Fruit fly (Drosophila melanogaster) whole organism, embryonic: ENCODE measurements around the gene CG15160.

Experiments used
- Adf1 ChIP-seq: fragments of 200-800 bp; sonication (Bioruptor generic); IDR thresholded peaks from 2 replicates; pipeline ENCODE4 v1.3.6; 2022; ENCODE audit warnings: missing biosample characterization, missing genetic modification characterization
- Atf3 ChIP-seq: fragments of 200-800 bp; sonication (Bioruptor generic); optimal IDR thresholded peaks from 3 replicates; lab custom pipeline; 2016; ENCODE audit warnings: missing biosample characterization, missing genetic modification characterization
- BEAF-32 ChIP-seq: fragments of 200-800 bp; sonication (Bioruptor generic); optimal IDR thresholded peaks from 3 replicates; lab custom pipeline; 2017; ENCODE audit warnings: missing biosample characterization, missing genetic modification characterization, mild to moderate bottlenecking, moderate library complexity, missing genetic modification reagents
- CG10274 ChIP-seq: fragments of 200-800 bp; sonication (Bioruptor generic); optimal IDR thresholded peaks from 3 replicates; lab custom pipeline; 2017; ENCODE audit warnings: missing biosample characterization, mild to moderate bottlenecking, missing genetic modification characterization
- CG10321 ChIP-seq: fragments of 200-800 bp; sonication (Bioruptor generic); IDR thresholded peaks from 2 replicates; pipeline ENCODE4 v1.3.6; 2022; ENCODE audit warnings: missing biosample characterization, missing genetic modification characterization
- CG10654 ChIP-seq: fragments of 200-800 bp; sonication (Bioruptor generic); optimal IDR thresholded peaks from 2 replicates; lab custom pipeline; 2016; ENCODE audit warnings: missing biosample characterization, missing genetic modification characterization
- CG11398 ChIP-seq: fragments of 200-800 bp; sonication (Bioruptor generic); optimal IDR thresholded peaks from 2 replicates; lab custom pipeline; 2016; ENCODE audit warnings: missing biosample characterization, missing genetic modification characterization
- CG11695 ChIP-seq: fragments of 200-800 bp; sonication (Bioruptor generic); IDR thresholded peaks from 3 replicates; pipeline ENCODE4 v1.3.6; 2022; ENCODE audit warnings: missing biosample characterization, missing genetic modification characterization
- CG12299 ChIP-seq: fragments of 200-800 bp; sonication (Bioruptor generic); optimal IDR thresholded peaks from 2 replicates; lab custom pipeline; 2018; ENCODE audit warnings: missing biosample characterization, mild to moderate bottlenecking, missing genetic modification characterization
- CG15696 ChIP-seq: fragments of 200-800 bp; sonication (Bioruptor generic); optimal IDR thresholded peaks from 2 replicates; lab custom pipeline; 2019; ENCODE audit warnings: missing biosample characterization, mild to moderate bottlenecking, missing genetic modification characterization, moderate library complexity
- CG1603 ChIP-seq: fragments of 200-800 bp; sonication (Bioruptor generic); optimal IDR thresholded peaks from 2 replicates; lab custom pipeline; 2019; ENCODE audit warnings: missing biosample characterization, mild to moderate bottlenecking, missing genetic modification characterization, moderate library complexity
- CG17912 ChIP-seq: fragments of 200-800 bp; sonication (Bioruptor generic); optimal IDR thresholded peaks from 2 replicates; lab custom pipeline; 2018; ENCODE audit warnings: missing biosample characterization, mild to moderate bottlenecking, missing genetic modification characterization
- CG30431 ChIP-seq: fragments of 200-800 bp; sonication (Bioruptor generic); optimal IDR thresholded peaks from 2 replicates; lab custom pipeline; 2017; ENCODE audit warnings: missing biosample characterization, missing genetic modification characterization
- CG31224 ChIP-seq: fragments of 200-800 bp; sonication (Bioruptor generic); IDR thresholded peaks from 2 replicates; pipeline ENCODE4 v1.3.6; 2022; ENCODE audit warnings: missing biosample characterization, missing genetic modification characterization
- CG4360 ChIP-seq: fragments of 200-800 bp; sonication (Bioruptor generic); IDR thresholded peaks from 2 replicates; pipeline ENCODE4 v1.3.6; 2022; ENCODE audit warnings: missing biosample characterization, missing genetic modification characterization
- D ChIP-seq, 2 experiments: fragments of 200-800 bp in 1 of 2; fragments of >200 bp in 1 of 2; sonication (Bioruptor generic) in 1 of 2; optimal IDR thresholded peaks; 2 replicates in 1 of 2; 3 replicates in 1 of 2; lab custom pipeline; 2017; ENCODE audit warnings: mild to moderate bottlenecking in 1 of 2, missing biosample characterization in 1 of 2, missing genetic modification characterization in 1 of 2, missing genetic modification reagents in 1 of 2
- D19B ChIP-seq: fragments of 200-800 bp; sonication (Bioruptor generic); optimal IDR thresholded peaks from 2 replicates; lab custom pipeline; 2017; ENCODE audit warnings: missing biosample characterization, mild to moderate bottlenecking, missing genetic modification characterization
- Dll ChIP-seq: fragments of 200-800 bp; sonication (Bioruptor generic); IDR thresholded peaks from 4 replicates; pipeline ENCODE4 v1.3.6; 2022; ENCODE audit warnings: missing biosample characterization, missing genetic modification characterization; ENCODE audit not compliant: partially characterized antibody
- Gsc ChIP-seq: fragments of 200-800 bp; sonication (Bioruptor generic); IDR thresholded peaks from 2 replicates; pipeline ENCODE4 v1.3.6; 2022; ENCODE audit warnings: missing biosample characterization, missing genetic modification characterization
- H15 ChIP-seq: fragments of 200-800 bp; sonication (Bioruptor generic); IDR thresholded peaks from 3 replicates; pipeline ENCODE4 v1.3.6; 2022; ENCODE audit warnings: missing biosample characterization, missing genetic modification characterization
- Hand ChIP-seq: fragments of 200-800 bp; sonication (Bioruptor generic); optimal IDR thresholded peaks from 2 replicates; lab custom pipeline; 2017; ENCODE audit warnings: mild to moderate bottlenecking, missing biosample characterization, missing genetic modification reagents, missing genetic modification characterization
- Hr3 ChIP-seq: fragments of 200-800 bp; sonication (Bioruptor generic); optimal IDR thresholded peaks from 3 replicates; lab custom pipeline; 2016; ENCODE audit warnings: missing biosample characterization, missing genetic modification characterization
- Hr51 ChIP-seq, 2 experiments: fragments of 200-800 bp; sonication (Bioruptor generic); optimal IDR thresholded peaks; 2 replicates in 1 of 2; 3 replicates in 1 of 2; lab custom pipeline; 2016 to 2018; ENCODE audit warnings: missing biosample characterization in 2 of 2, missing genetic modification characterization in 2 of 2, mild to moderate bottlenecking in 1 of 2, moderate library complexity in 1 of 2
- Med ChIP-seq: fragments of 200-800 bp; sonication (Bioruptor generic); peaks from one replicate; lab custom pipeline; 2016; ENCODE audit warnings: missing biosample characterization, missing genetic modification characterization, mild to moderate bottlenecking, inconsistent platforms, moderate library complexity
- NC2α ChIP-seq: fragments of 200-800 bp; sonication (Bioruptor generic); optimal IDR thresholded peaks from 2 replicates; lab custom pipeline; 2016; ENCODE audit warnings: missing biosample characterization, missing genetic modification characterization
- NK7.1 ChIP-seq: fragments of 200-800 bp; sonication (Bioruptor generic); optimal IDR thresholded peaks from 3 replicates; lab custom pipeline; 2016; ENCODE audit warnings: missing biosample characterization, missing genetic modification characterization
- Optix ChIP-seq: fragments of 200-800 bp; sonication (Bioruptor generic); IDR thresholded peaks from 3 replicates; pipeline ENCODE4 v1.3.6; 2022; ENCODE audit warnings: missing biosample characterization, missing genetic modification characterization
- Six4 ChIP-seq: fragments of 200-800 bp; sonication (Bioruptor generic); optimal IDR thresholded peaks from 2 replicates; lab custom pipeline; 2016; ENCODE audit warnings: missing biosample characterization, missing genetic modification characterization
- Sox100B ChIP-seq: fragments of 200-800 bp; sonication (Bioruptor generic); optimal IDR thresholded peaks from 3 replicates; lab custom pipeline; 2018; ENCODE audit warnings: missing biosample characterization, mild to moderate bottlenecking, missing genetic modification characterization
- az2 ChIP-seq: fragments of 200-800 bp; sonication (Bioruptor generic); optimal IDR thresholded peaks from 3 replicates; lab custom pipeline; 2016; ENCODE audit warnings: missing biosample characterization, missing genetic modification characterization
- bcd ChIP-seq: fragments of 200-800 bp; sonication (Bioruptor generic); optimal IDR thresholded peaks from 2 replicates; lab custom pipeline; 2017; ENCODE audit warnings: missing biosample characterization, mild to moderate bottlenecking, missing genetic modification characterization
- emc ChIP-seq: fragments of 200-800 bp; sonication (Bioruptor generic); optimal IDR thresholded peaks from 2 replicates; lab custom pipeline; 2016; ENCODE audit warnings: missing biosample characterization, missing genetic modification characterization
- ems ChIP-seq: fragments of 200-800 bp; sonication (Bioruptor generic); optimal IDR thresholded peaks from 3 replicates; lab custom pipeline; 2016; ENCODE audit warnings: missing biosample characterization, missing genetic modification characterization
- ewg ChIP-seq: fragments of 200-800 bp; sonication (Bioruptor generic); optimal IDR thresholded peaks from 3 replicates; lab custom pipeline; 2017; ENCODE audit warnings: mild to moderate bottlenecking, missing biosample characterization, missing genetic modification reagents, missing genetic modification characterization
- ftz-f1 ChIP-seq: fragments of 200-800 bp; sonication (Bioruptor generic); optimal IDR thresholded peaks from 2 replicates; lab custom pipeline; 2016; ENCODE audit warnings: missing biosample characterization, missing genetic modification characterization
- gem ChIP-seq: fragments of 200-800 bp; sonication (Bioruptor generic); optimal IDR thresholded peaks from 2 replicates; lab custom pipeline; 2019; ENCODE audit warnings: missing biosample characterization, mild to moderate bottlenecking, missing genetic modification characterization, moderate library complexity
- ham ChIP-seq: fragments of 200-800 bp; sonication (Bioruptor generic); IDR thresholded peaks from 2 replicates; pipeline ENCODE4 v1.3.6; 2022; ENCODE audit warnings: missing biosample characterization, missing genetic modification characterization
- her ChIP-seq: fragments of 200-800 bp; sonication (Bioruptor generic); optimal IDR thresholded peaks from 2 replicates; lab custom pipeline; 2016; ENCODE audit warnings: missing biosample characterization, missing genetic modification characterization
- ind ChIP-seq: fragments of 200-800 bp; sonication (Bioruptor generic); optimal IDR thresholded peaks from 3 replicates; lab custom pipeline; 2016; ENCODE audit warnings: missing biosample characterization, missing genetic modification characterization
- mirr ChIP-seq: fragments of 200-800 bp; sonication (Bioruptor generic); optimal IDR thresholded peaks from 3 replicates; lab custom pipeline; 2018; ENCODE audit warnings: missing biosample characterization, mild to moderate bottlenecking, missing genetic modification characterization
- nmo ChIP-seq: fragments of 200-800 bp; sonication (Bioruptor generic); optimal IDR thresholded peaks from 2 replicates; lab custom pipeline; 2018; ENCODE audit warnings: missing biosample characterization, mild to moderate bottlenecking, missing genetic modification characterization, moderate library complexity
- otp ChIP-seq: fragments of 200-800 bp; sonication (Bioruptor generic); IDR thresholded peaks from 3 replicates; pipeline ENCODE4, ENCODE4 v1.3.6; 2022; ENCODE audit warnings: missing biosample characterization, missing genetic modification characterization
- ranshi ChIP-seq: fragments of 200-800 bp; sonication (Bioruptor generic); IDR thresholded peaks from 2 replicates; pipeline ENCODE4 v1.3.6; 2022; ENCODE audit warnings: missing biosample characterization, missing genetic modification characterization
- sens-2 ChIP-seq: fragments of 200-800 bp; sonication (Bioruptor generic); IDR thresholded peaks from 2 replicates; pipeline ENCODE4 v1.3.6; 2022; ENCODE audit warnings: missing biosample characterization, missing genetic modification characterization
- sqz ChIP-seq: fragments of 200-800 bp; sonication (Bioruptor generic); optimal IDR thresholded peaks from 3 replicates; lab custom pipeline; 2018; ENCODE audit warnings: missing biosample characterization, mild to moderate bottlenecking, missing genetic modification characterization
- stc ChIP-seq: fragments of 200-800 bp; sonication (Bioruptor generic); IDR thresholded peaks from 2 replicates; pipeline ENCODE4 v1.3.6; 2022; ENCODE audit warnings: missing biosample characterization, missing genetic modification characterization
- tap ChIP-seq: fragments of 200-800 bp; optimal IDR thresholded peaks from 3 replicates; lab custom pipeline; 2019; ENCODE audit warnings: missing biosample characterization, mild to moderate bottlenecking, missing genetic modification characterization, moderate library complexity
- unpg ChIP-seq: fragments of 200-800 bp; sonication (Bioruptor generic); optimal IDR thresholded peaks from 3 replicates; lab custom pipeline; 2018; ENCODE audit warnings: missing biosample characterization, mild to moderate bottlenecking, missing genetic modification characterization, moderate library complexity
- zen ChIP-seq: fragments of 200-800 bp; sonication (Bioruptor generic); optimal IDR thresholded peaks from 3 replicates; lab custom pipeline; 2018; ENCODE audit warnings: missing biosample characterization, mild to moderate bottlenecking, missing genetic modification characterization, moderate library complexity

CG15160 gene

dm6 chr2L:18590100-18590941 lies at the start of gene CG15160, which contains the start of gene Pde11 (continued):
- TF ChIP-seq ind (GFP tag; lab: Kevin White, UChicago) (peak; percentile 21), her (GFP tag; lab: Kevin White, UChicago) (no peak), otp (GFP tag; lab: Robert Waterston, UW) (no peak), NK7.1 (GFP tag; lab: Kevin White, UChicago) (peak; percentile 45), ranshi (GFP tag; lab: Robert Waterston, UW) (no peak), CG10654 (no peak), D (optimal IDR thresholded peaks at IDR 0.05; lab: Kevin White, UChicago) (no peak), D (GFP tag; optimal IDR thresholded peaks at IDR 0.05; lab: Kevin White, UChicago) (no peak), CG11695 (GFP tag; lab: Robert Waterston, UW) (no peak), CG1603 (tag; lab: Kevin White, UChicago) (peak; percentile 74), CG10274 (no peak), BEAF-32 (GFP tag; lab: Kevin White, UChicago) (peak; percentile 98), sqz (no peak), CG31224 (no peak), Dll (GFP tag; lab: Robert Waterston, UW) (peak; percentile 96), Med (peak; percentile 87), sens-2 (GFP tag; lab: Robert Waterston, UW) (no peak), Optix (GFP tag; lab: Robert Waterston, UW) (no peak), CG4360 (no peak), CG10321 (no peak), tap (tag; lab: Kevin White, UChicago) (no peak), CG15696 (tag; lab: Kevin White, UChicago) (peak; percentile 8), H15 (GFP tag; lab: Robert Waterston, UW) (no peak), stc (GFP tag; lab: Robert Waterston, UW) (peak; percentile 15; the same call in 1 of the 2 replicates), CG11398 (GFP tag; lab: Kevin White, UChicago) (no peak), bcd (GFP tag; lab: Kevin White, UChicago) (no peak), Gsc (GFP tag; lab: Robert Waterston, UW) (no peak), ems (GFP tag; lab: Kevin White, UChicago) (peak; percentile 19), CG30431 (GFP tag; lab: Kevin White, UChicago) (no peak), Six4 (GFP tag; lab: Kevin White, UChicago) (no peak), gem (tag; lab: Kevin White, UChicago) (no peak), Atf3 (GFP tag; lab: Kevin White, UChicago) (no peak), Hand (no peak), emc (GFP tag; lab: Kevin White, UChicago) (no peak), ham (GFP tag; lab: Robert Waterston, UW) (no peak), Hr51 (GFP tag; optimal IDR thresholded peaks at IDR 0.05; lab: Kevin White, UChicago) (no peak), Sox100B (GFP tag; lab: Kevin White, UChicago) (no peak), D19B (no peak), Hr3 (GFP tag; lab: Kevin White, UChicago) (peak; percentile 24), zen (peak; percentile 17), CG17912 (GFP tag; lab: Kevin White, UChicago) (no peak), az2 (GFP tag; lab: Kevin White, UChicago) (no peak), ftz-f1 (GFP tag; lab: Kevin White, UChicago) (no peak), NC2α (GFP tag; lab: Kevin White, UChicago) (no peak), unpg (GFP tag; lab: Kevin White, UChicago) (no peak), Adf1 (GFP tag; lab: Robert Waterston, UW) (no peak), CG12299 (tag; lab: Kevin White, UChicago) (no peak), nmo (GFP tag; lab: Kevin White, UChicago) (peak; percentile 57), mirr (no peak), ewg (GFP tag; lab: Kevin White, UChicago) (no peak)
